Worm (Caenorhabditis elegans) whole organism, L1 larva: ENCODE data around the gene popl-1.

Source experiments
- C04F5.9 ChIP-seq: sonication (generic microtip); optimal IDR thresholded peaks from 2 replicates; lab custom pipeline; 2016; ENCODE audit warnings: missing genetic modification characterization, missing compliant biosample characterization
- C16A3.4 ChIP-seq: fragments of 150-350 bp; optimal IDR thresholded peaks from 2 replicates; lab custom pipeline; 2014; ENCODE audit warnings: missing biosample characterization, missing genetic modification characterization
- Y116A8C.19 ChIP-seq: sonication (generic microtip); optimal IDR thresholded peaks from 2 replicates; lab custom pipeline; 2016; ENCODE audit warnings: missing compliant biosample characterization, missing genetic modification characterization, borderline replicate concordance
- aha-1 ChIP-seq: fragments of 150-350 bp; optimal IDR thresholded peaks from 2 replicates; lab custom pipeline; 2014; ENCODE audit warnings: missing biosample characterization, missing genetic modification characterization
- alr-1 ChIP-seq: fragments of 200-800 bp; sonication (Bioruptor generic); optimal IDR thresholded peaks from 2 replicates; lab custom pipeline; 2018; ENCODE audit warnings: borderline replicate concordance, mild to moderate bottlenecking, missing genetic modification characterization, missing compliant biosample characterization
- aly-2 ChIP-seq: fragments of 150-350 bp; optimal IDR thresholded peaks from 2 replicates; lab custom pipeline; 2014; ENCODE audit warnings: missing biosample characterization, missing genetic modification characterization
- ama-1 ChIP-seq: fragments of 150-350 bp; optimal IDR thresholded peaks from 2 replicates; lab custom pipeline; 2014
- blmp-1 ChIP-seq: fragments of 150-350 bp; optimal IDR thresholded peaks from 2 replicates; lab custom pipeline; 2014; ENCODE audit warnings: missing biosample characterization, missing genetic modification characterization
- ceh-63 ChIP-seq: fragments of 200-800 bp; sonication (Bioruptor generic); optimal IDR thresholded peaks from 2 replicates; lab custom pipeline; 2018; ENCODE audit warnings: mild to moderate bottlenecking, missing genetic modification characterization, missing compliant biosample characterization
- ceh-8 ChIP-seq: fragments of 200-800 bp; sonication (Bioruptor generic); optimal IDR thresholded peaks from 2 replicates; lab custom pipeline; 2018; ENCODE audit warnings: mild to moderate bottlenecking, missing genetic modification characterization, moderate library complexity, missing compliant biosample characterization
- ceh-82 ChIP-seq, 3 experiments: fragments of 150-350 bp in 1 of 3; sonication (generic microtip) in 2 of 3; optimal IDR thresholded peaks; 2 replicates each; lab custom pipeline; 2014 to 2017; ENCODE audit warnings: missing biosample characterization in 3 of 3, missing genetic modification characterization in 3 of 3
- ces-1 ChIP-seq: fragments of 150-350 bp; optimal IDR thresholded peaks from 2 replicates; lab custom pipeline; 2014; ENCODE audit warnings: missing biosample characterization, missing genetic modification reagents, missing genetic modification characterization
- dpl-1 ChIP-seq, 3 experiments: fragments of 150-350 bp in 2 of 3; sonication (generic microtip) in 1 of 3; optimal IDR thresholded peaks; 2 replicates each; lab custom pipeline; 2014 to 2017; ENCODE audit warnings: missing biosample characterization in 3 of 3, missing genetic modification characterization in 3 of 3, missing genetic modification reagents in 3 of 3
- efl-1 ChIP-seq, 4 experiments: fragments of 150-350 bp; optimal IDR thresholded peaks in 3 of 4; peaks in 1 of 4; 1 replicate in 1 of 4; 2 replicates in 3 of 4; lab custom pipeline; 2014; ENCODE audit warnings: missing biosample characterization in 2 of 4, missing genetic modification characterization in 2 of 4, missing genetic modification reagents in 2 of 4
- efl-3 ChIP-seq: fragments of 200-800 bp; sonication (Bioruptor generic); optimal IDR thresholded peaks from 2 replicates; lab custom pipeline; 2018; ENCODE audit warnings: mild to moderate bottlenecking, missing genetic modification characterization, missing compliant biosample characterization
- egl-13 ChIP-seq: sonication (generic microtip); optimal IDR thresholded peaks from 2 replicates; lab custom pipeline; 2016; ENCODE audit warnings: missing genotype, missing genetic modification reagents, missing genetic modification characterization, missing compliant biosample characterization
- egl-27 ChIP-seq, 2 experiments: fragments of 150-350 bp in 1 of 2; sonication (generic microtip); optimal IDR thresholded peaks; 3 replicates each; lab custom pipeline; 2017 to 2018; ENCODE audit warnings: missing biosample characterization in 2 of 2, missing genetic modification characterization in 2 of 2, missing genetic modification reagents in 2 of 2
- elt-3 ChIP-seq, 6 experiments: fragments of 150-350 bp in 1 of 6; sonication (generic microtip); optimal IDR thresholded peaks; 2 replicates each; lab custom pipeline; 2017 to 2018; ENCODE audit warnings: missing biosample characterization in 6 of 6, missing genetic modification characterization in 6 of 6, inconsistent platforms in 1 of 6
- ets-5 ChIP-seq: fragments of 200-800 bp; sonication (Bioruptor generic); IDR thresholded peaks from 2 replicates; pipeline ENCODE4 v1.3.6; 2022; ENCODE audit warnings: missing genetic modification characterization, missing compliant biosample characterization
- fkh-4 ChIP-seq: sonication (generic microtip); optimal IDR thresholded peaks from 2 replicates; lab custom pipeline; 2016; ENCODE audit warnings: missing compliant biosample characterization, missing genetic modification characterization, borderline replicate concordance
- fos-1 ChIP-seq: fragments of 150-350 bp; optimal IDR thresholded peaks from 2 replicates; lab custom pipeline; 2014; ENCODE audit warnings: missing biosample characterization, missing genetic modification characterization
- hlh-17 ChIP-seq: fragments of 200-800 bp; sonication (Bioruptor generic); optimal IDR thresholded peaks from 2 replicates; lab custom pipeline; 2018; ENCODE audit warnings: missing genetic modification characterization, mild to moderate bottlenecking, missing compliant biosample characterization, moderate library complexity, borderline replicate concordance
- hpl-2 ChIP-seq: fragments of 150-350 bp; optimal IDR thresholded peaks from 2 replicates; lab custom pipeline; 2014; ENCODE audit warnings: missing biosample characterization, missing genetic modification reagents, missing genetic modification characterization
- isw-1 ChIP-seq: fragments of 200-800 bp; sonication (Bioruptor generic); IDR thresholded peaks from 2 replicates; pipeline ENCODE4 v1.3.6; 2022; ENCODE audit warnings: missing genetic modification characterization, missing compliant biosample characterization
- lin-13 ChIP-seq: fragments of 150-350 bp; optimal IDR thresholded peaks from 2 replicates; lab custom pipeline; 2014; ENCODE audit warnings: missing biosample characterization, missing genetic modification reagents, missing genetic modification characterization
- lin-14 ChIP-seq: fragments of 200-800 bp; sonication (Bioruptor generic); optimal IDR thresholded peaks from 2 replicates; lab custom pipeline; 2018; ENCODE audit warnings: mild to moderate bottlenecking, missing genetic modification characterization, moderate library complexity, missing compliant biosample characterization
- lin-15B ChIP-seq: fragments of 150-350 bp; sonication (generic microtip); optimal IDR thresholded peaks from 3 replicates; lab custom pipeline; 2014; ENCODE audit warnings: missing biosample characterization, missing genetic modification characterization
- lin-35 ChIP-seq, 2 experiments: fragments of 150-350 bp; optimal IDR thresholded peaks; 2 replicates each; lab custom pipeline; 2014; ENCODE audit warnings: missing biosample characterization in 2 of 2, missing genetic modification characterization in 2 of 2, missing genetic modification reagents in 2 of 2
- lir-3 ChIP-seq: sonication (generic microtip); optimal IDR thresholded peaks from 2 replicates; lab custom pipeline; 2016; ENCODE audit warnings: mild to moderate bottlenecking, missing genetic modification characterization, moderate library complexity, missing compliant biosample characterization; ENCODE audit not compliant: poor library complexity
- mab-9 ChIP-seq: fragments of 200-800 bp; sonication (Bioruptor generic); IDR thresholded peaks from 2 replicates; pipeline ENCODE4 v1.3.6; 2022; ENCODE audit warnings: missing genetic modification reagents, missing genetic modification characterization, missing compliant biosample characterization
- mep-1 ChIP-seq: fragments of 150-350 bp; optimal IDR thresholded peaks from 2 replicates; lab custom pipeline; 2014; ENCODE audit warnings: missing biosample characterization, missing genetic modification characterization
- nhr-11 ChIP-seq: fragments of 150-350 bp; optimal IDR thresholded peaks from 2 replicates; lab custom pipeline; 2014; ENCODE audit warnings: missing biosample characterization, missing genetic modification characterization
- nhr-19 ChIP-seq: fragments of 200-800 bp; sonication (Bioruptor generic); conservative IDR thresholded peaks from 2 replicates; pipeline ENCODE4 v1.3.6; 2022; ENCODE audit warnings: missing genetic modification characterization, missing compliant biosample characterization
- nhr-237 ChIP-seq: fragments of 150-350 bp; optimal IDR thresholded peaks from 2 replicates; lab custom pipeline; 2014; ENCODE audit warnings: missing biosample characterization, missing genetic modification characterization
- nhr-28 ChIP-seq: fragments of 150-350 bp; optimal IDR thresholded peaks from 2 replicates; lab custom pipeline; 2014; ENCODE audit warnings: missing biosample characterization, missing genetic modification characterization
- nhr-47 ChIP-seq: sonication (generic microtip); optimal IDR thresholded peaks from 2 replicates; lab custom pipeline; 2016; ENCODE audit warnings: mild to moderate bottlenecking, missing genetic modification characterization, moderate library complexity, missing compliant biosample characterization
- nhr-76 ChIP-seq: sonication (generic microtip); optimal IDR thresholded peaks from 2 replicates; lab custom pipeline; 2017; ENCODE audit warnings: missing biosample characterization, missing genetic modification characterization
- nhr-84 ChIP-seq: sonication (generic microtip); optimal IDR thresholded peaks from 2 replicates; lab custom pipeline; 2017; ENCODE audit warnings: missing biosample characterization, missing genetic modification characterization
- nhr-85 ChIP-seq: sonication (generic microtip); peaks from one replicate; lab custom pipeline; 2016; ENCODE audit warnings: missing genetic modification characterization, inconsistent platforms, missing compliant biosample characterization
- nhr-90 ChIP-seq: sonication (generic microtip); optimal IDR thresholded peaks from 2 replicates; lab custom pipeline; 2016; ENCODE audit warnings: mild to moderate bottlenecking, missing genetic modification characterization, missing compliant biosample characterization; ENCODE audit not compliant: poor library complexity
- rnt-1 ChIP-seq: sonication (generic microtip); optimal IDR thresholded peaks from 2 replicates; lab custom pipeline; 2016; ENCODE audit warnings: mild to moderate bottlenecking, missing genetic modification characterization, moderate library complexity, missing compliant biosample characterization
- sptf-1 ChIP-seq: fragments of 150-350 bp; optimal IDR thresholded peaks from 2 replicates; lab custom pipeline; 2014; ENCODE audit warnings: missing biosample characterization, missing genetic modification characterization
- tbx-2 ChIP-seq: sonication (generic microtip); optimal IDR thresholded peaks from 2 replicates; lab custom pipeline; 2016; ENCODE audit warnings: missing genetic modification characterization, missing compliant biosample characterization
- tlp-1 ChIP-seq: fragments of 150-350 bp; optimal IDR thresholded peaks from 2 replicates; lab custom pipeline; 2014; ENCODE audit warnings: missing biosample characterization, missing genetic modification characterization
- unc-130 ChIP-seq: fragments of 150-350 bp; optimal IDR thresholded peaks from 2 replicates; lab custom pipeline; 2017; ENCODE audit warnings: missing biosample characterization, missing genetic modification characterization, inconsistent platforms
- unc-30 ChIP-seq: sonication (generic microtip); optimal IDR thresholded peaks from 2 replicates; lab custom pipeline; 2017; ENCODE audit warnings: missing biosample characterization, missing genetic modification characterization
- vab-15 ChIP-seq: sonication (generic microtip); optimal IDR thresholded peaks from 2 replicates; lab custom pipeline; 2017; ENCODE audit warnings: missing genotype, mild to moderate bottlenecking, missing genetic modification characterization, missing compliant biosample characterization
- xbp-1 ChIP-seq: sonication (generic microtip); optimal IDR thresholded peaks from 2 replicates; lab custom pipeline; 2016; ENCODE audit warnings: missing genetic modification characterization, missing compliant biosample characterization
- zag-1 ChIP-seq: fragments of 150-350 bp; optimal IDR thresholded peaks from 2 replicates; lab custom pipeline; 2014; ENCODE audit warnings: missing biosample characterization, missing genetic modification characterization
- ztf-11 ChIP-seq, 2 experiments: sonication (generic microtip); optimal IDR thresholded peaks; 2 replicates each; lab custom pipeline; 2016 to 2017; ENCODE audit warnings: missing genetic modification characterization in 2 of 2, missing biosample characterization in 1 of 2, missing compliant biosample characterization in 1 of 2
- ztf-4 ChIP-seq: fragments of 150-350 bp; optimal IDR thresholded peaks from 2 replicates; lab custom pipeline; 2014; ENCODE audit warnings: missing biosample characterization, missing genetic modification characterization

Gene popl-1

DNA sequence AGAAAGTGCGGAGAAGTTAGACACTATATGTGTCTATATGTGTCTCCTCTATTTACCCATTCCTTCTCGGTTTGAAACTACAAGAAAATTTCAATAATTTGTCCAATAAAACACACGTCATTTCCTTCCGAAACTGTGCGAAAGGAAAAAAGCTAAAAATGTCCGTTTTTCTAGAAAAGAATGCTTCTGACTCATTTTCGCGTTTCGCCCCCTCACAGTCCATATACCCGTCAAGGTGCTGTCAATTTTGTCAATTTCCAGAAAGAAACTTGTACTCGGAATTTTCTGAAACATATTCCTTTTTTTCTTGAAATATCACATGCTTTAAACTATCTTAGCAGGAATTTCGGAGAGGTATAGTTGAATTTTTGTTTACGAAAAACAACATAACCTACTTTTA lies 27.9 kb downstream of the popl-1 start:
- TF ChIP-seq unc-130 (no peak), alr-1 (no peak), mep-1 (tag; lab: Kevin White, UChicago) (no peak), fos-1 (tag; lab: Kevin White, UChicago) (no peak), aha-1 (tag; lab: Kevin White, UChicago) (no peak), egl-27 (tag; optimal IDR thresholded peaks at IDR 0.05; lab: Kevin White, UChicago) (no peak), nhr-11 (tag; lab: Kevin White, UChicago) (no peak), sptf-1 (tag; lab: Kevin White, UChicago) (no peak), ceh-63 (GFP tag; lab: Kevin White, UChicago) (no peak), nhr-19 (no peak), isw-1 (GFP tag; lab: Robert Waterston, UW) (no peak), egl-13 (no peak), nhr-47 (tag; lab: Kevin White, UChicago) (no peak), ztf-11 (tag; optimal IDR thresholded peaks at IDR 0.05; lab: Kevin White, UChicago) (no peak), nhr-28 (tag; lab: Kevin White, UChicago) (no peak), C16A3.4 (tag; lab: Kevin White, UChicago) (no peak), ces-1 (no peak), vab-15 (tag; lab: Kevin White, UChicago) (no peak)

DNA sequence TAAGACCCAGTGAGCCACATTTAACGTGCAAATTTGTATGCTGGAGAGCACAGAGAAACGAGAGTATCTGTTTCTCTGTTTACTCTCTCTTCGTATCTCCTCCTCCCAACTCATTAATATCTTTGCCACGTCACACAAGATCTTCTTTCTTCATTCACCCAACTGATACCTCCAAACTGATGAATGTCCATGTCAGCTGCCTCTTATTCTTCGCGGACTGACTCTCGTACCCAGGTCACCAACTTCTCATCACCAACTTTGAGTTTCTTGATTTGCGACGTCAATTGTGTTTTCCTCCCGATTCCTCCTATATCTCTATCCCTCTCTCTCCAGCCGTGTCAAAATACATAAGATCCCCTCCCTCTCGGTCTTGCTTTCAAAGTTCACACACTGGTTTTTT lies 28.4 kb downstream of the popl-1 start:
- no peak for TF ChIP-seq blmp-1
- no peak for TF ChIP-seq nhr-237
- no peak for TF ChIP-seq ceh-8 (GFP tag; lab: Kevin White, UChicago)
- TF ChIP-seq lir-3 (tag; lab: Kevin White, UChicago), result peak; percentile 40
- TF ChIP-seq rnt-1, result peak; percentile 86
- no peak for TF ChIP-seq nhr-28 (tag; lab: Kevin White, UChicago)
- TF ChIP-seq hlh-17, result no peak
- no peak for TF ChIP-seq tlp-1
- TF ChIP-seq unc-30 (tag; lab: Kevin White, UChicago), result no peak
- no peak for TF ChIP-seq vab-15 (tag; lab: Kevin White, UChicago)
- TF ChIP-seq aha-1 (tag; lab: Kevin White, UChicago), result no peak
- TF ChIP-seq isw-1 (GFP tag; lab: Robert Waterston, UW), result no peak
- TF ChIP-seq nhr-76 (tag; lab: Kevin White, UChicago), result no peak
- no peak for TF ChIP-seq nhr-84 (tag; lab: Kevin White, UChicago)
- TF ChIP-seq nhr-90, result no peak
- TF ChIP-seq ama-1 (lab: Kevin White, UChicago), result no peak
- TF ChIP-seq C04F5.9, result no peak
- TF ChIP-seq lin-14 (GFP tag; lab: Kevin White, UChicago), result peak; percentile 56
- TF ChIP-seq efl-3 (GFP tag; lab: Kevin White, UChicago), result no peak
- no peak for TF ChIP-seq ets-5
- no peak for TF ChIP-seq zag-1 (tag; lab: Kevin White, UChicago)
- TF ChIP-seq elt-3 (tag; optimal IDR thresholded peaks at IDR 0.05; lab: Kevin White, UChicago), result no peak
- TF ChIP-seq efl-1 (optimal IDR thresholded peaks at IDR 0.05; lab: Kevin White, UChicago), result peak in 1 of 2 experiments; percentile 11
- TF ChIP-seq efl-1 (GFP tag; optimal IDR thresholded peaks at IDR 0.05 in 1 of 2; lab: Kevin White, UChicago), result peak in 1 of 2 experiments; percentile 49
- peak; percentile 60 for TF ChIP-seq lin-13
- no peak for TF ChIP-seq lin-15B (tag; lab: Kevin White, UChicago)
- peak; percentile 78 for TF ChIP-seq xbp-1 (tag; lab: Kevin White, UChicago)
- TF ChIP-seq aly-2 (tag; lab: Kevin White, UChicago), result no peak
- no peak for TF ChIP-seq fkh-4
- peak; percentile 54 for TF ChIP-seq tbx-2 (tag; lab: Kevin White, UChicago)
- no peak for TF ChIP-seq ztf-4
- no peak for TF ChIP-seq dpl-1 (GFP tag; optimal IDR thresholded peaks at IDR 0.05; lab: Kevin White, UChicago)
- no peak for TF ChIP-seq Y116A8C.19
- no peak for TF ChIP-seq nhr-85 (tag; lab: Kevin White, UChicago)
- TF ChIP-seq lin-35 (GFP tag; optimal IDR thresholded peaks at IDR 0.05; lab: Kevin White, UChicago), result peak in 1 of 2 experiments; percentile 14
- no peak for TF ChIP-seq mab-9 (GFP tag; lab: Robert Waterston, UW)
- TF ChIP-seq egl-13, result no peak
- no peak for TF ChIP-seq hpl-2 (GFP tag; lab: Kevin White, UChicago)
- TF ChIP-seq ceh-82 (tag; optimal IDR thresholded peaks at IDR 0.05; lab: Kevin White, UChicago), result no peak
- no peak for TF ChIP-seq ceh-63 (GFP tag; lab: Kevin White, UChicago)
